Worm (Caenorhabditis elegans) whole organism, L1 larva: ENCODE data around the gene ptr-3.

ENCODE experiments used
- C04F5.9 ChIP-seq: sonication (generic microtip); optimal IDR thresholded peaks from 2 replicates; lab custom pipeline; 2016; ENCODE audit warnings: missing genetic modification characterization, missing compliant biosample characterization
- C16A3.4 ChIP-seq: fragments of 150-350 bp; optimal IDR thresholded peaks from 2 replicates; lab custom pipeline; 2014; ENCODE audit warnings: missing biosample characterization, missing genetic modification characterization
- C34B4.2 ChIP-seq: sonication (generic microtip); optimal IDR thresholded peaks from 2 replicates; lab custom pipeline; 2017; ENCODE audit warnings: mild to moderate bottlenecking, missing genetic modification characterization, missing compliant biosample characterization
- alr-1 ChIP-seq: fragments of 200-800 bp; sonication (Bioruptor generic); optimal IDR thresholded peaks from 2 replicates; lab custom pipeline; 2018; ENCODE audit warnings: borderline replicate concordance, mild to moderate bottlenecking, missing genetic modification characterization, missing compliant biosample characterization
- aly-2 ChIP-seq: fragments of 150-350 bp; optimal IDR thresholded peaks from 2 replicates; lab custom pipeline; 2014; ENCODE audit warnings: missing biosample characterization, missing genetic modification characterization
- ama-1 ChIP-seq: fragments of 150-350 bp; optimal IDR thresholded peaks from 2 replicates; lab custom pipeline; 2014
- ceh-63 ChIP-seq: fragments of 200-800 bp; sonication (Bioruptor generic); optimal IDR thresholded peaks from 2 replicates; lab custom pipeline; 2018; ENCODE audit warnings: mild to moderate bottlenecking, missing genetic modification characterization, missing compliant biosample characterization
- ceh-82 ChIP-seq, 3 experiments: fragments of 150-350 bp in 1 of 3; sonication (generic microtip) in 2 of 3; optimal IDR thresholded peaks; 2 replicates each; lab custom pipeline; 2014 to 2017; ENCODE audit warnings: missing biosample characterization in 3 of 3, missing genetic modification characterization in 3 of 3
- ceh-88 ChIP-seq: fragments of 200-800 bp; sonication (Bioruptor generic); IDR thresholded peaks from 2 replicates; pipeline ENCODE4 v1.3.6; 2022; ENCODE audit warnings: missing genetic modification characterization, missing compliant biosample characterization
- ces-1 ChIP-seq: fragments of 150-350 bp; optimal IDR thresholded peaks from 2 replicates; lab custom pipeline; 2014; ENCODE audit warnings: missing biosample characterization, missing genetic modification reagents, missing genetic modification characterization
- dpl-1 ChIP-seq, 3 experiments: fragments of 150-350 bp in 2 of 3; sonication (generic microtip) in 1 of 3; optimal IDR thresholded peaks; 2 replicates each; lab custom pipeline; 2014 to 2017; ENCODE audit warnings: missing biosample characterization in 3 of 3, missing genetic modification characterization in 3 of 3, missing genetic modification reagents in 3 of 3
- dsc-1 ChIP-seq: sonication (generic microtip); optimal IDR thresholded peaks from 2 replicates; lab custom pipeline; 2016; ENCODE audit warnings: mild to moderate bottlenecking, missing genetic modification characterization, missing compliant biosample characterization
- elt-3 ChIP-seq, 6 experiments: fragments of 150-350 bp in 1 of 6; sonication (generic microtip); optimal IDR thresholded peaks; 2 replicates each; lab custom pipeline; 2017 to 2018; ENCODE audit warnings: missing biosample characterization in 6 of 6, missing genetic modification characterization in 6 of 6, inconsistent platforms in 1 of 6
- fkh-8 ChIP-seq: sonication (generic microtip); optimal IDR thresholded peaks from 2 replicates; lab custom pipeline; 2016; ENCODE audit warnings: mild to moderate bottlenecking, missing genetic modification characterization, missing compliant biosample characterization
- fos-1 ChIP-seq: fragments of 150-350 bp; optimal IDR thresholded peaks from 2 replicates; lab custom pipeline; 2014; ENCODE audit warnings: missing biosample characterization, missing genetic modification characterization
- hlh-4 ChIP-seq: sonication (generic microtip); optimal IDR thresholded peaks from 2 replicates; lab custom pipeline; 2016; ENCODE audit warnings: mild to moderate bottlenecking, missing genetic modification characterization, missing compliant biosample characterization
- irx-1 ChIP-seq: sonication (generic microtip); optimal IDR thresholded peaks from 2 replicates; lab custom pipeline; 2016; ENCODE audit warnings: missing genetic modification characterization, missing compliant biosample characterization
- jun-1 ChIP-seq: fragments of 150-350 bp; optimal IDR thresholded peaks from 2 replicates; lab custom pipeline; 2014; ENCODE audit warnings: missing biosample characterization, missing genetic modification reagents, missing genetic modification characterization
- lin-14 ChIP-seq: fragments of 200-800 bp; sonication (Bioruptor generic); optimal IDR thresholded peaks from 2 replicates; lab custom pipeline; 2018; ENCODE audit warnings: mild to moderate bottlenecking, missing genetic modification characterization, moderate library complexity, missing compliant biosample characterization
- lin-15B ChIP-seq: fragments of 150-350 bp; sonication (generic microtip); optimal IDR thresholded peaks from 3 replicates; lab custom pipeline; 2014; ENCODE audit warnings: missing biosample characterization, missing genetic modification characterization
- lin-35 ChIP-seq, 2 experiments: fragments of 150-350 bp; optimal IDR thresholded peaks; 2 replicates each; lab custom pipeline; 2014; ENCODE audit warnings: missing biosample characterization in 2 of 2, missing genetic modification characterization in 2 of 2, missing genetic modification reagents in 2 of 2
- lin-39 ChIP-seq: fragments of 150-350 bp; optimal IDR thresholded peaks from 2 replicates; lab custom pipeline; 2014; ENCODE audit warnings: missing biosample characterization, missing genetic modification reagents, missing genetic modification characterization
- lsy-2 ChIP-seq, 2 experiments: fragments of 150-350 bp; optimal IDR thresholded peaks; 2 replicates each; lab custom pipeline; 2014; ENCODE audit warnings: missing biosample characterization in 2 of 2, missing genetic modification characterization in 2 of 2
- mab-9 ChIP-seq: fragments of 200-800 bp; sonication (Bioruptor generic); IDR thresholded peaks from 2 replicates; pipeline ENCODE4 v1.3.6; 2022; ENCODE audit warnings: missing genetic modification reagents, missing genetic modification characterization, missing compliant biosample characterization
- mdl-1 ChIP-seq, 2 experiments: fragments of 150-350 bp; optimal IDR thresholded peaks; 2 replicates each; lab custom pipeline; 2014 to 2017; ENCODE audit warnings: missing biosample characterization in 2 of 2, missing genetic modification characterization in 2 of 2, inconsistent platforms in 1 of 2
- mef-2 ChIP-seq: fragments of 150-350 bp; optimal IDR thresholded peaks from 2 replicates; lab custom pipeline; 2014; ENCODE audit warnings: missing biosample characterization, missing genetic modification characterization
- nhr-20 ChIP-seq: sonication (generic microtip); optimal IDR thresholded peaks from 2 replicates; lab custom pipeline; 2016; ENCODE audit warnings: mild to moderate bottlenecking, missing genetic modification characterization, missing compliant biosample characterization
- nhr-237 ChIP-seq: fragments of 150-350 bp; optimal IDR thresholded peaks from 2 replicates; lab custom pipeline; 2014; ENCODE audit warnings: missing biosample characterization, missing genetic modification characterization
- nhr-28 ChIP-seq: fragments of 150-350 bp; optimal IDR thresholded peaks from 2 replicates; lab custom pipeline; 2014; ENCODE audit warnings: missing biosample characterization, missing genetic modification characterization
- nhr-47 ChIP-seq: sonication (generic microtip); optimal IDR thresholded peaks from 2 replicates; lab custom pipeline; 2016; ENCODE audit warnings: mild to moderate bottlenecking, missing genetic modification characterization, moderate library complexity, missing compliant biosample characterization
- nhr-71 ChIP-seq: sonication (generic microtip); optimal IDR thresholded peaks from 2 replicates; lab custom pipeline; 2016; ENCODE audit warnings: mild to moderate bottlenecking, missing genetic modification characterization, moderate library complexity, missing compliant biosample characterization
- nhr-76 ChIP-seq: sonication (generic microtip); optimal IDR thresholded peaks from 2 replicates; lab custom pipeline; 2017; ENCODE audit warnings: missing biosample characterization, missing genetic modification characterization
- nhr-77 ChIP-seq: fragments of 150-350 bp; optimal IDR thresholded peaks from 2 replicates; lab custom pipeline; 2014; ENCODE audit warnings: missing biosample characterization, missing genetic modification characterization
- nhr-84 ChIP-seq: sonication (generic microtip); optimal IDR thresholded peaks from 2 replicates; lab custom pipeline; 2017; ENCODE audit warnings: missing biosample characterization, missing genetic modification characterization
- nhr-85 ChIP-seq: sonication (generic microtip); peaks from one replicate; lab custom pipeline; 2016; ENCODE audit warnings: missing genetic modification characterization, inconsistent platforms, missing compliant biosample characterization
- nhr-90 ChIP-seq: sonication (generic microtip); optimal IDR thresholded peaks from 2 replicates; lab custom pipeline; 2016; ENCODE audit warnings: mild to moderate bottlenecking, missing genetic modification characterization, missing compliant biosample characterization; ENCODE audit not compliant: poor library complexity
- rnt-1 ChIP-seq: sonication (generic microtip); optimal IDR thresholded peaks from 2 replicates; lab custom pipeline; 2016; ENCODE audit warnings: mild to moderate bottlenecking, missing genetic modification characterization, moderate library complexity, missing compliant biosample characterization
- skn-1 ChIP-seq: fragments of 150-350 bp; optimal IDR thresholded peaks from 2 replicates; lab custom pipeline; 2014; ENCODE audit warnings: missing biosample characterization, missing genetic modification characterization
- sptf-1 ChIP-seq: fragments of 150-350 bp; optimal IDR thresholded peaks from 2 replicates; lab custom pipeline; 2014; ENCODE audit warnings: missing biosample characterization, missing genetic modification characterization
- sup-37 ChIP-seq: fragments of 200-800 bp; sonication (Bioruptor generic); optimal IDR thresholded peaks from 2 replicates; lab custom pipeline; 2018; ENCODE audit warnings: mild to moderate bottlenecking, missing genetic modification characterization, missing compliant biosample characterization
- swsn-7 ChIP-seq: sonication (generic microtip); optimal IDR thresholded peaks from 2 replicates; lab custom pipeline; 2016; ENCODE audit warnings: missing genetic modification characterization, missing compliant biosample characterization
- tbx-2 ChIP-seq: sonication (generic microtip); optimal IDR thresholded peaks from 2 replicates; lab custom pipeline; 2016; ENCODE audit warnings: missing genetic modification characterization, missing compliant biosample characterization
- tlp-1 ChIP-seq: fragments of 150-350 bp; optimal IDR thresholded peaks from 2 replicates; lab custom pipeline; 2014; ENCODE audit warnings: missing biosample characterization, missing genetic modification characterization
- unc-130 ChIP-seq: fragments of 150-350 bp; optimal IDR thresholded peaks from 2 replicates; lab custom pipeline; 2017; ENCODE audit warnings: missing biosample characterization, missing genetic modification characterization, inconsistent platforms
- unc-30 ChIP-seq: sonication (generic microtip); optimal IDR thresholded peaks from 2 replicates; lab custom pipeline; 2017; ENCODE audit warnings: missing biosample characterization, missing genetic modification characterization
- unc-62 ChIP-seq: fragments of 150-350 bp; optimal IDR thresholded peaks from 2 replicates; lab custom pipeline; 2014; ENCODE audit warnings: missing biosample characterization, missing genetic modification reagents, missing genetic modification characterization
- unc-86 ChIP-seq: sonication (generic microtip); optimal IDR thresholded peaks from 2 replicates; lab custom pipeline; 2016; ENCODE audit warnings: missing genetic modification characterization, missing compliant biosample characterization
- xbp-1 ChIP-seq: sonication (generic microtip); optimal IDR thresholded peaks from 2 replicates; lab custom pipeline; 2016; ENCODE audit warnings: missing genetic modification characterization, missing compliant biosample characterization
- zag-1 ChIP-seq: fragments of 150-350 bp; optimal IDR thresholded peaks from 2 replicates; lab custom pipeline; 2014; ENCODE audit warnings: missing biosample characterization, missing genetic modification characterization
- zip-4 ChIP-seq: fragments of 200-800 bp; sonication (Bioruptor generic); optimal IDR thresholded peaks from 2 replicates; lab custom pipeline; 2018; ENCODE audit warnings: mild to moderate bottlenecking, missing genetic modification characterization, moderate library complexity, missing compliant biosample characterization
- ztf-11 ChIP-seq, 2 experiments: sonication (generic microtip); optimal IDR thresholded peaks; 2 replicates each; lab custom pipeline; 2016 to 2017; ENCODE audit warnings: missing genetic modification characterization in 2 of 2, missing biosample characterization in 1 of 2, missing compliant biosample characterization in 1 of 2
- ztf-4 ChIP-seq: fragments of 150-350 bp; optimal IDR thresholded peaks from 2 replicates; lab custom pipeline; 2014; ENCODE audit warnings: missing biosample characterization, missing genetic modification characterization

ptr-3 gene

ce11 chrII:367455-367854 lies at the start of gene ptr-3:
Gene ptr-3 (minus strand): TSS chrII:367555.
- TF ChIP-seq fkh-8 (tag; lab: Kevin White, UChicago) (no peak), sptf-1 (tag; lab: Kevin White, UChicago) (no peak), nhr-90 (tag; lab: Kevin White, UChicago) (no peak), lin-39 (no peak), xbp-1 (tag; lab: Kevin White, UChicago) (no peak), mab-9 (no peak), nhr-85 (no peak), lin-14 (no peak), mdl-1 (tag; optimal IDR thresholded peaks at IDR 0.05; lab: Kevin White, UChicago) (no peak), ztf-11 (tag; optimal IDR thresholded peaks at IDR 0.05; lab: Kevin White, UChicago) (no peak), nhr-76 (tag; lab: Kevin White, UChicago) (no peak), swsn-7 (tag; lab: Kevin White, UChicago) (no peak), nhr-71 (tag; lab: Kevin White, UChicago) (no peak), sup-37 (GFP tag; lab: Kevin White, UChicago) (no peak), jun-1 (no peak), unc-30 (tag; lab: Kevin White, UChicago) (no peak), nhr-77 (tag; lab: Kevin White, UChicago) (no peak), zag-1 (tag; lab: Kevin White, UChicago) (no peak)

ce11 chrII:410832-411231 lies 43.5 kb upstream of the ptr-3 start, which contains the start of the genes dnsn-1 and C24H12.4:
Gene dnsn-1 (minus strand): TSS chrII:410932.
Gene C24H12.4 (plus strand): TSS chrII:411222.
- TF ChIP-seq rnt-1 (tag; lab: Kevin White, UChicago) = peak; percentile 95
- TF ChIP-seq ztf-4 (tag; lab: Kevin White, UChicago) = peak; percentile 85
- peak; percentile 98 for TF ChIP-seq tbx-2 (tag; lab: Kevin White, UChicago)
- peak; percentile 95 to 97 for TF ChIP-seq lin-35 (GFP tag; optimal IDR thresholded peaks at IDR 0.05; lab: Kevin White, UChicago)
- no peak for TF ChIP-seq nhr-28 (tag; lab: Kevin White, UChicago)
- no peak for TF ChIP-seq unc-62 (GFP tag; lab: Kevin White, UChicago)
- TF ChIP-seq jun-1 = peak; percentile 88
- TF ChIP-seq sptf-1 (tag; lab: Kevin White, UChicago) = no peak
- TF ChIP-seq unc-30 (tag; lab: Kevin White, UChicago) = peak; percentile 39
- peak; percentile 97 for TF ChIP-seq lin-15B (tag; lab: Kevin White, UChicago)
- TF ChIP-seq mef-2 (tag; lab: Kevin White, UChicago) = peak; percentile 49
- peak; percentile 90 for TF ChIP-seq sup-37 (GFP tag; lab: Kevin White, UChicago)
- TF ChIP-seq nhr-84 (tag; lab: Kevin White, UChicago) = no peak
- peak; percentile 98 for TF ChIP-seq nhr-47
- TF ChIP-seq ceh-88 = peak; percentile 88
- TF ChIP-seq elt-3 (tag; optimal IDR thresholded peaks at IDR 0.05; lab: Kevin White, UChicago) = peak in 5 of 6 experiments; percentile 35 to 97 (median 63)
- peak; percentile 86 for TF ChIP-seq zip-4 (GFP tag; lab: Kevin White, UChicago)
- no peak for TF ChIP-seq tlp-1 (tag; lab: Kevin White, UChicago)
- TF ChIP-seq C34B4.2 (tag; lab: Kevin White, UChicago) = no peak
- TF ChIP-seq C04F5.9 = peak; percentile 87
- peak; percentile 97 for TF ChIP-seq dsc-1 (tag; lab: Kevin White, UChicago)
- TF ChIP-seq mab-9 = peak; percentile 86
- TF ChIP-seq unc-130 (tag; lab: Kevin White, UChicago) = peak; percentile 99
- TF ChIP-seq lsy-2 (tag; optimal IDR thresholded peaks at IDR 0.05; lab: Kevin White, UChicago) = peak; percentile 96 to 97
- peak; percentile 96 to 97 (median 96) for TF ChIP-seq dpl-1 (GFP tag; optimal IDR thresholded peaks at IDR 0.05; lab: Kevin White, UChicago)
- TF ChIP-seq C16A3.4 (tag; lab: Kevin White, UChicago) = peak; percentile 96
- TF ChIP-seq ceh-63 (GFP tag; lab: Kevin White, UChicago) = no peak
- peak; percentile 93 for TF ChIP-seq irx-1
- TF ChIP-seq nhr-237 (tag; lab: Kevin White, UChicago) = peak; percentile 58
- TF ChIP-seq skn-1 (tag; lab: Kevin White, UChicago) = peak; percentile 95
- TF ChIP-seq nhr-85 = peak; percentile 93
- TF ChIP-seq fos-1 (tag; lab: Kevin White, UChicago) = peak; percentile 84
- peak; percentile 65 for TF ChIP-seq ama-1 (lab: Kevin White, UChicago)
- TF ChIP-seq alr-1 (tag; lab: Kevin White, UChicago) = no peak
- peak; percentile 96 for TF ChIP-seq lin-39
- no peak for TF ChIP-seq ces-1 (GFP tag; lab: Kevin White, UChicago)
- peak; percentile 96 to 98 (median 97) for TF ChIP-seq ceh-82 (tag; optimal IDR thresholded peaks at IDR 0.05; lab: Kevin White, UChicago)
- peak; percentile 96 for TF ChIP-seq nhr-20 (tag; lab: Kevin White, UChicago)
- TF ChIP-seq hlh-4 (tag; lab: Kevin White, UChicago) = no peak
- TF ChIP-seq aly-2 (tag; lab: Kevin White, UChicago) = peak; percentile 83
- TF ChIP-seq nhr-76 (tag; lab: Kevin White, UChicago) = no peak
- TF ChIP-seq unc-86 = peak; percentile 95
